Fruit fly (Drosophila melanogaster): ENCODE data around the gene CG34448.

- TF ChIP-seq CG6808 (GFP tag; optimal IDR thresholded peaks at IDR 0.05) (peak; percentile 71), dsx (GFP tag; optimal IDR thresholded peaks at IDR 0.05; ENCODE audit: poor library complexity, severe bottlenecking) (peak; percentile 74), Lpt (GFP tag; optimal IDR thresholded peaks at IDR 0.05) (peak; percentile 66), CG6276 (GFP tag; optimal IDR thresholded peaks at IDR 0.05) (peak; percentile 81), salr (GFP tag; optimal IDR thresholded peaks at IDR 0.05) (peak; percentile 73 to 76), CG3032 (tag; optimal IDR thresholded peaks at IDR 0.05) (peak; percentile 41), CG7368 (GFP tag; optimal IDR thresholded peaks at IDR 0.05) (peak; percentile 60), Eip75B (GFP tag; optimal IDR thresholded peaks at IDR 0.05) (peak; percentile 78), Ets96B (tag; optimal IDR thresholded peaks at IDR 0.05) (peak; percentile 56), CG6792 (GFP tag; optimal IDR thresholded peaks at IDR 0.05) (peak; percentile 65), svp (GFP tag) (peak; percentile 88), CG11294 (GFP tag; IDR thresholded peaks at IDR 0.05) (peak; percentile 58; the same call in 1 of the 2 replicates), cyc (GFP tag; optimal IDR thresholded peaks at IDR 0.05) (peak; percentile 83)
These were observed 43.7 kb downstream of the CG34448 start, which contains the start of the genes CG3609 and CG15390 for dm6 chr2L:2373818-2374746.
